Worm (Caenorhabditis elegans) whole organism, early embryonic: Measurements from ENCODE around the gene skr-18.
"Not testable (repeated sequence)": the region's sequence is repeated elsewhere in the genome, so short reads cannot be mapped to it uniquely, and the experiment has no call there.

Experiments
- B0310.2 ChIP-seq: sonication (generic microtip); optimal IDR thresholded peaks from 2 replicates; lab custom pipeline; 2016; ENCODE audit warnings: mild to moderate bottlenecking, missing genetic modification characterization, missing compliant biosample characterization
- F13C5.2 ChIP-seq: sonication (generic microtip); optimal IDR thresholded peaks from 2 replicates; lab custom pipeline; 2017; ENCODE audit warnings: mild to moderate bottlenecking, missing genetic modification characterization, inconsistent platforms, missing compliant biosample characterization
- aly-1 ChIP-seq: sonication (generic microtip); optimal IDR thresholded peaks from 2 replicates; lab custom pipeline; 2016; ENCODE audit warnings: missing genetic modification characterization, missing compliant biosample characterization
- ama-1 ChIP-seq: fragments of 150-350 bp; optimal IDR thresholded peaks from 2 replicates; lab custom pipeline; 2014
- ceh-13 ChIP-seq: fragments of 200-800 bp; sonication (Bioruptor generic); optimal IDR thresholded peaks from 2 replicates; lab custom pipeline; 2018; ENCODE audit warnings: mild to moderate bottlenecking, missing genetic modification characterization, missing compliant biosample characterization
- ceh-36 ChIP-seq: sonication (generic microtip); optimal IDR thresholded peaks from 2 replicates; lab custom pipeline; 2016; ENCODE audit warnings: missing genetic modification characterization, inconsistent platforms, missing compliant biosample characterization
- ets-7 ChIP-seq: sonication (generic microtip); optimal IDR thresholded peaks from 2 replicates; lab custom pipeline; 2016; ENCODE audit warnings: missing genotype, missing genetic modification characterization, missing compliant biosample characterization
- flt-1 ChIP-seq: fragments of 200-800 bp; sonication (Bioruptor generic); IDR thresholded peaks from 2 replicates; pipeline ENCODE4 v1.3.6; 2022; ENCODE audit warnings: missing genetic modification characterization, missing compliant biosample characterization
- hmbx-1 ChIP-seq: sonication (generic microtip); optimal IDR thresholded peaks from 2 replicates; lab custom pipeline; 2016; ENCODE audit warnings: mild to moderate bottlenecking, missing genetic modification characterization, missing compliant biosample characterization
- hmg-4 ChIP-seq: fragments of 200-800 bp; sonication (Bioruptor generic); optimal IDR thresholded peaks from 2 replicates; lab custom pipeline; 2018; ENCODE audit warnings: mild to moderate bottlenecking, missing genetic modification characterization, missing compliant biosample characterization
- hnd-1 ChIP-seq: sonication (generic microtip); optimal IDR thresholded peaks from 2 replicates; lab custom pipeline; 2016; ENCODE audit warnings: missing genetic modification characterization, missing compliant biosample characterization
- pes-1 ChIP-seq: fragments of 200-800 bp; sonication (Bioruptor generic); IDR thresholded peaks from 2 replicates; pipeline ENCODE4 v1.3.6; 2022; ENCODE audit warnings: missing genetic modification reagents, missing genetic modification characterization, missing compliant biosample characterization
- scrt-1 ChIP-seq: fragments of 200-800 bp; sonication (Bioruptor generic); IDR thresholded peaks from 2 replicates; pipeline ENCODE4 v1.3.6; 2022; ENCODE audit warnings: missing genetic modification characterization, missing compliant biosample characterization
- sea-1 ChIP-seq: fragments of 200-800 bp; sonication (Bioruptor generic); conservative IDR thresholded peaks from 2 replicates; pipeline ENCODE4 v1.3.6; 2022; ENCODE audit warnings: missing genetic modification characterization, missing compliant biosample characterization
- tbx-11 ChIP-seq: fragments of 200-800 bp; sonication (Bioruptor generic); IDR thresholded peaks from 2 replicates; pipeline ENCODE4 v1.3.6; 2022; ENCODE audit warnings: missing genetic modification characterization, missing compliant biosample characterization
- tbx-37 ChIP-seq: fragments of 200-800 bp; sonication (Bioruptor generic); conservative IDR thresholded peaks from 2 replicates; pipeline ENCODE4 v1.3.6; 2022; ENCODE audit warnings: missing genetic modification reagents, missing genetic modification characterization, missing compliant biosample characterization
- tra-4 ChIP-seq: sonication (generic microtip); optimal IDR thresholded peaks from 2 replicates; lab custom pipeline; 2017; ENCODE audit warnings: missing genetic modification characterization, missing compliant biosample characterization

skr-18 gene

ce11 chrIV:773580-773979 lies 21.7 kb downstream of the skr-18 start:
- TF ChIP-seq hmbx-1 (tag; lab: Kevin White, UChicago) = no peak
- no peak for TF ChIP-seq ama-1 (lab: Kevin White, UChicago)
- no peak for TF ChIP-seq F13C5.2
- TF ChIP-seq tra-4 = no peak
- no peak for TF ChIP-seq pes-1 (GFP tag; lab: Robert Waterston, UW)
- no peak for TF ChIP-seq hnd-1 (tag; lab: Kevin White, UChicago)
- TF ChIP-seq tbx-37 (GFP tag; lab: Robert Waterston, UW) = no peak
- TF ChIP-seq flt-1 (GFP tag; lab: Robert Waterston, UW) = no peak
- TF ChIP-seq ceh-36 (tag; lab: Kevin White, UChicago) = no peak
- no peak for TF ChIP-seq hmg-4 (GFP tag; lab: Kevin White, UChicago)
- TF ChIP-seq scrt-1 (GFP tag; lab: Robert Waterston, UW) = no peak
- TF ChIP-seq tbx-11 (GFP tag; lab: Robert Waterston, UW) = no peak
- no peak for TF ChIP-seq aly-1 (tag; lab: Kevin White, UChicago)
- TF ChIP-seq ceh-13 (GFP tag; lab: Kevin White, UChicago) = no peak
- no peak for TF ChIP-seq sea-1 (GFP tag; lab: Robert Waterston, UW)
- no peak for TF ChIP-seq B0310.2
- no peak for TF ChIP-seq ets-7 (tag; lab: Kevin White, UChicago)

- TF ChIP-seq ets-7 (tag; lab: Kevin White, UChicago) = no peak
- no peak for TF ChIP-seq B0310.2
- no peak for TF ChIP-seq tbx-37 (GFP tag; lab: Robert Waterston, UW)
- TF ChIP-seq scrt-1 (GFP tag; lab: Robert Waterston, UW) = no peak
- TF ChIP-seq ceh-13 (GFP tag; lab: Kevin White, UChicago) = no peak
- TF ChIP-seq hmbx-1 (tag; lab: Kevin White, UChicago) = no peak
- TF ChIP-seq tra-4 = no peak
- no peak for TF ChIP-seq F13C5.2
- TF ChIP-seq hmg-4 (GFP tag; lab: Kevin White, UChicago) = no peak
- TF ChIP-seq ceh-36 (tag; lab: Kevin White, UChicago) = no peak
- no peak for TF ChIP-seq flt-1 (GFP tag; lab: Robert Waterston, UW)
- TF ChIP-seq ama-1 (lab: Kevin White, UChicago) = no peak
- no peak for TF ChIP-seq pes-1 (GFP tag; lab: Robert Waterston, UW)
- TF ChIP-seq sea-1 (GFP tag; lab: Robert Waterston, UW) = no peak
- TF ChIP-seq hnd-1 (tag; lab: Kevin White, UChicago) = no peak
These were observed 22.3 kb downstream of the skr-18 start, which contains the start of gene mrpl-2 for ce11 chrIV:772931-773330. TSS of gene mrpl-2 (plus strand) at chrIV:773237.

ce11 chrIV:771061-771460 lies 24.2 kb downstream of the skr-18 start, which contains the start of gene F56B3.9:
TSS of gene F56B3.9 (plus strand) at chrIV:771361.
- not testable (repeated sequence) for TF ChIP-seq hnd-1 (tag; lab: Kevin White, UChicago); pes-1 (GFP tag; lab: Robert Waterston, UW); hmg-4 (GFP tag; lab: Kevin White, UChicago)

- TF ChIP-seq tra-4 = no peak
- no peak for TF ChIP-seq aly-1 (tag; lab: Kevin White, UChicago)
- TF ChIP-seq hmg-4 (GFP tag; lab: Kevin White, UChicago) = no peak
- TF ChIP-seq hnd-1 (tag; lab: Kevin White, UChicago) = no peak
These were observed 26.9 kb downstream of the skr-18 start, which contains the start of gene F56B3.2 for ce11 chrIV:768312-768711. TSS of gene F56B3.2 (minus strand) at chrIV:768584.

ce11 chrIV:763377-764063 lies 31.7 kb downstream of the skr-18 start, which contains the start of gene col-103:
TSS of gene col-103 (minus strand) at chrIV:763678.
- no peak for TF ChIP-seq ama-1 (lab: Kevin White, UChicago)
- no peak for TF ChIP-seq ceh-36 (tag; lab: Kevin White, UChicago)
- TF ChIP-seq pes-1 (GFP tag; lab: Robert Waterston, UW) = no peak
- no peak for TF ChIP-seq aly-1 (tag; lab: Kevin White, UChicago)
- TF ChIP-seq sea-1 (GFP tag; lab: Robert Waterston, UW) = no peak
- no peak for TF ChIP-seq scrt-1 (GFP tag; lab: Robert Waterston, UW)
- TF ChIP-seq ets-7 (tag; lab: Kevin White, UChicago) = no peak
- TF ChIP-seq B0310.2 = no peak
- no peak for TF ChIP-seq hmg-4 (GFP tag; lab: Kevin White, UChicago)
- TF ChIP-seq F13C5.2 = no peak
- no peak for TF ChIP-seq tbx-37 (GFP tag; lab: Robert Waterston, UW)

- TF ChIP-seq hnd-1 (tag; lab: Kevin White, UChicago) = no peak
- TF ChIP-seq B0310.2 = no peak
These were observed 32.5 kb downstream of the skr-18 start for ce11 chrIV:762486-763376.

ce11 chrIV:762016-762459 lies 33.2 kb downstream of the skr-18 start:
- no peak for TF ChIP-seq ets-7 (tag; lab: Kevin White, UChicago)
- no peak for TF ChIP-seq hmg-4 (GFP tag; lab: Kevin White, UChicago)
- no peak for TF ChIP-seq flt-1 (GFP tag; lab: Robert Waterston, UW)
- TF ChIP-seq B0310.2 = no peak
- TF ChIP-seq ceh-36 (tag; lab: Kevin White, UChicago) = no peak
- TF ChIP-seq scrt-1 (GFP tag; lab: Robert Waterston, UW) = no peak
- no peak for TF ChIP-seq tra-4
- TF ChIP-seq ceh-13 (GFP tag; lab: Kevin White, UChicago) = no peak
- TF ChIP-seq aly-1 (tag; lab: Kevin White, UChicago) = no peak
- no peak for TF ChIP-seq F13C5.2
- no peak for TF ChIP-seq hnd-1 (tag; lab: Kevin White, UChicago)
- TF ChIP-seq tbx-37 (GFP tag; lab: Robert Waterston, UW) = no peak
- no peak for TF ChIP-seq sea-1 (GFP tag; lab: Robert Waterston, UW)
- no peak for TF ChIP-seq ama-1 (lab: Kevin White, UChicago)
- no peak for TF ChIP-seq tbx-11 (GFP tag; lab: Robert Waterston, UW)
- TF ChIP-seq hmbx-1 (tag; lab: Kevin White, UChicago) = no peak
